Worm (Caenorhabditis elegans) whole organism, L2 larva: Measurements from ENCODE around the gene Y57G7A.1.

Source experiments
- ZK546.5 ChIP-seq: sonication (generic microtip); optimal IDR thresholded peaks from 2 replicates; lab custom pipeline; 2017; ENCODE audit warnings: missing biosample characterization, missing genetic modification characterization
- ama-1 ChIP-seq: fragments of 150-350 bp; optimal IDR thresholded peaks from 2 replicates; lab custom pipeline; 2018; ENCODE audit warnings: inconsistent platforms
- fos-1 ChIP-seq: fragments of 150-350 bp; optimal IDR thresholded peaks from 2 replicates; lab custom pipeline; 2014; ENCODE audit warnings: missing biosample characterization, missing genetic modification characterization
- lin-39 ChIP-seq: fragments of 150-350 bp; optimal IDR thresholded peaks from 2 replicates; lab custom pipeline; 2014; ENCODE audit warnings: missing biosample characterization, missing genetic modification reagents, missing genetic modification characterization
- nhr-11 ChIP-seq: fragments of 150-350 bp; optimal IDR thresholded peaks from 2 replicates; lab custom pipeline; 2014; ENCODE audit warnings: missing biosample characterization, missing genetic modification characterization
- zag-1 ChIP-seq: fragments of 150-350 bp; optimal IDR thresholded peaks from 2 replicates; lab custom pipeline; 2014; ENCODE audit warnings: missing biosample characterization, missing genetic modification characterization
- ztf-4 ChIP-seq: fragments of 150-350 bp; optimal IDR thresholded peaks from 2 replicates; lab custom pipeline; 2014; ENCODE audit warnings: missing biosample characterization, missing genetic modification characterization

DNA sequence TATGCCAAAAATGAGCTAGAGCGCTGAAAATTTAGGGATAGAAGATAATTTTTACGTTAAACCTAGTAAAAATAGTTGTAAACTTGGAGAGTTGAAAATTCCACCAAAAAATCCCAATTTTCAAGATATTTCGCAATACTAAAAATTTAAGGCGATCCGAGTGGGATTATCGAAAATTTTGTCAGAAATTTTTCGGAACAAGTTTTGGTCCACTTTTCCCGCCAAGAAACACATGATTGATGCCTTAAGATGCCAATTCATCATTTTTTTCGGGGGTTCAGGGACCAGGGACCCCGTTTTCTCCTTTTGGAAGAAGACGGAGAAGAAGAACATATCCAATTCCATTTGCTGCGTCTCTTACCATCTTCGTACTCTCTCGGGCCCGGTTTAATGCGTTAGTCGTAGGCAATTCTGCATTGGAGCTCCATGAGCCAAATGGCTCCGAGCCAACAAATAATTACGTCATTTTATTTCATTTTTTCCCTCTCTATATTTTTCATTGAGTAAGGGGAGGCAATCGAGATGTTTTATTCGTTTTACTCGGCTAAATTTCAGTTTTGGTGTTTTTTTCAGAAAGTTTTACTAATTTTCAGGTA lies 46.4 kb downstream of the Y57G7A.1 start:
- no peak for TF ChIP-seq zag-1 (tag; lab: Kevin White, UChicago)
- no peak for TF ChIP-seq lin-39 (tag; lab: Kevin White, UChicago)
- TF ChIP-seq fos-1 (tag; lab: Kevin White, UChicago): no peak
- TF ChIP-seq ZK546.5: no peak
- no peak for TF ChIP-seq ztf-4 (tag; lab: Kevin White, UChicago)
- no peak for TF ChIP-seq ama-1
- TF ChIP-seq nhr-11 (tag; lab: Kevin White, UChicago): no peak
